Fruit fly (Drosophila melanogaster) whole organism, wandering third instar larva: ENCODE data around the gene CG5853.

Source experiments
- Abd-B ChIP-seq: fragments of >200 bp; optimal IDR thresholded peaks from 2 replicates; lab custom pipeline; 2017; ENCODE audit warnings: missing biosample characterization, missing genetic modification characterization
- CG32264 ChIP-seq: fragments of 200-800 bp; sonication (Bioruptor generic); optimal IDR thresholded peaks from 2 replicates; lab custom pipeline; 2016; ENCODE audit warnings: missing biosample characterization, missing genetic modification characterization
- CG9705 ChIP-seq: fragments of 200-800 bp; sonication (Bioruptor generic); optimal IDR thresholded peaks from 2 replicates; lab custom pipeline; 2018; ENCODE audit warnings: missing biosample characterization, mild to moderate bottlenecking, missing genetic modification characterization
- CrebA ChIP-seq: fragments of 200-800 bp; sonication (Bioruptor generic); optimal IDR thresholded peaks from 2 replicates; lab custom pipeline; 2016; ENCODE audit warnings: missing biosample characterization, mild to moderate bottlenecking, missing genetic modification characterization, borderline replicate concordance
- Dfd ChIP-seq: fragments of >200 bp; optimal IDR thresholded peaks from 2 replicates; lab custom pipeline; 2017; ENCODE audit warnings: missing biosample characterization, missing genetic modification characterization
- Dif ChIP-seq: fragments of 200-275, 200-300 bp; sonication (Bioruptor generic); optimal IDR thresholded peaks from 2 replicates; lab custom pipeline; 2018; ENCODE audit warnings: missing biosample characterization, missing genetic modification characterization; ENCODE audit not compliant: partially characterized antibody
- GATAd ChIP-seq: sonication (Bioruptor generic); optimal IDR thresholded peaks from 2 replicates; lab custom pipeline; 2016; ENCODE audit warnings: missing biosample characterization, missing genetic modification characterization
- HLH106 ChIP-seq: fragments of 200-800 bp; optimal IDR thresholded peaks from 3 replicates; lab custom pipeline; 2019; ENCODE audit warnings: missing biosample characterization, mild to moderate bottlenecking, missing genetic modification characterization, moderate library complexity
- Hnf4 ChIP-seq: fragments of 200-800 bp; sonication (Bioruptor generic); optimal IDR thresholded peaks from 2 replicates; lab custom pipeline; 2016; ENCODE audit warnings: missing biosample characterization, mild to moderate bottlenecking, missing genetic modification characterization
- Hr78 ChIP-seq: fragments of >200 bp; optimal IDR thresholded peaks from 2 replicates; lab custom pipeline; 2017; ENCODE audit warnings: missing biosample characterization, missing genetic modification characterization
- Hr83 ChIP-seq: fragments of 200-300 bp; sonication (Bioruptor generic); optimal IDR thresholded peaks from 2 replicates; lab custom pipeline; 2016; ENCODE audit warnings: missing biosample characterization, mild to moderate bottlenecking, missing genetic modification characterization, moderate library complexity; ENCODE audit not compliant: poor library complexity, severe bottlenecking
- Jra ChIP-seq: sonication (Bioruptor generic); optimal IDR thresholded peaks from 2 replicates; lab custom pipeline; 2016; ENCODE audit warnings: missing biosample characterization, missing genetic modification characterization
- Mio ChIP-seq: sonication (Bioruptor generic); optimal IDR thresholded peaks from 2 replicates; lab custom pipeline; 2016; ENCODE audit warnings: missing biosample characterization, missing genetic modification characterization
- Myc ChIP-seq: fragments of >200 bp; optimal IDR thresholded peaks from 2 replicates; lab custom pipeline; 2017
- N ChIP-seq: fragments of >200 bp; optimal IDR thresholded peaks from 2 replicates; lab custom pipeline; 2018; ENCODE audit warnings: missing biosample characterization, missing external identifiers, missing genetic modification characterization
- OdsH ChIP-seq: fragments of 200-800 bp; sonication (Bioruptor generic); optimal IDR thresholded peaks from 2 replicates; lab custom pipeline; 2016; ENCODE audit warnings: missing biosample characterization, mild to moderate bottlenecking, missing genetic modification characterization
- Rel ChIP-seq, 2 experiments: fragments of 200-800 bp; sonication (Bioruptor generic) in 1 of 2; optimal IDR thresholded peaks; 2 replicates in 1 of 2; 3 replicates in 1 of 2; lab custom pipeline; 2016 to 2019; ENCODE audit warnings: mild to moderate bottlenecking in 2 of 2, missing biosample characterization in 2 of 2, missing genetic modification characterization in 2 of 2, moderate library complexity in 1 of 2
- Sp1 ChIP-seq: fragments of 200-800 bp; sonication (Bioruptor generic); optimal IDR thresholded peaks from 3 replicates; lab custom pipeline; 2019; ENCODE audit warnings: missing biosample characterization, mild to moderate bottlenecking, missing genetic modification characterization, moderate library complexity
- Vsx2 ChIP-seq: fragments of 200-300, 225-300 bp; sonication (Bioruptor generic); optimal IDR thresholded peaks from 2 replicates; lab custom pipeline; 2018; ENCODE audit warnings: missing biosample characterization, missing genetic modification characterization; ENCODE audit not compliant: partially characterized antibody
- br ChIP-seq: fragments of 200-800 bp; sonication (Bioruptor generic); optimal IDR thresholded peaks from 2 replicates; lab custom pipeline; 2016; ENCODE audit warnings: missing biosample characterization, missing genetic modification characterization
- brk ChIP-seq: fragments of 200-800 bp; sonication (Bioruptor generic); optimal IDR thresholded peaks from 2 replicates; lab custom pipeline; 2016; ENCODE audit warnings: missing biosample characterization, mild to moderate bottlenecking, missing genetic modification characterization
- dl ChIP-seq, 2 experiments: fragments of 175-275, 200-275 bp in 1 of 2; fragments of 200-275 bp in 1 of 2; sonication (Bioruptor generic); optimal IDR thresholded peaks; lab custom pipeline; 2018; ENCODE audit warnings: mild to moderate bottlenecking in 2 of 2, missing biosample characterization in 2 of 2, missing genetic modification characterization in 2 of 2, moderate library complexity in 2 of 2; ENCODE audit not compliant: partially characterized antibody in 2 of 2, insufficient read depth in 1 of 2
- dmrt93B ChIP-seq: fragments of 200-800 bp; sonication (Bioruptor generic); optimal IDR thresholded peaks from 2 replicates; lab custom pipeline; 2018; ENCODE audit warnings: missing biosample characterization, mild to moderate bottlenecking, missing genetic modification characterization
- dsf ChIP-seq: sonication (Bioruptor generic); optimal IDR thresholded peaks from 2 replicates; lab custom pipeline; 2016; ENCODE audit warnings: missing biosample characterization, missing genetic modification characterization, borderline replicate concordance
- ey ChIP-seq: fragments of 200-800 bp; sonication (Bioruptor generic); optimal IDR thresholded peaks from 2 replicates; lab custom pipeline; 2016; ENCODE audit warnings: missing biosample characterization, missing genetic modification characterization
- foxo ChIP-seq, 2 experiments: fragments of 200-800 bp; sonication (Bioruptor generic); optimal IDR thresholded peaks; 2 replicates in 1 of 2; 3 replicates in 1 of 2; lab custom pipeline; 2016 to 2017; ENCODE audit warnings: missing biosample characterization in 2 of 2, missing genetic modification characterization in 2 of 2
- fru ChIP-seq: fragments of 200-800 bp; sonication (Bioruptor generic); optimal IDR thresholded peaks from 3 replicates; lab custom pipeline; 2016; ENCODE audit warnings: missing biosample characterization, mild to moderate bottlenecking, missing genetic modification characterization
- h ChIP-seq: fragments of 200-800 bp; sonication (Bioruptor generic); optimal IDR thresholded peaks from 3 replicates; lab custom pipeline; 2016; ENCODE audit warnings: missing biosample characterization, mild to moderate bottlenecking, missing genetic modification characterization
- jim ChIP-seq: fragments of 175-275, 200-325 bp; sonication (Bioruptor generic); optimal IDR thresholded peaks from 2 replicates; lab custom pipeline; 2016; ENCODE audit warnings: missing biosample characterization, mild to moderate bottlenecking, missing genetic modification characterization
- lola ChIP-seq: fragments of >200 bp; optimal IDR thresholded peaks from 2 replicates; lab custom pipeline; 2017; ENCODE audit warnings: missing biosample characterization, missing genetic modification characterization
- pan ChIP-seq: fragments of >200 bp; optimal IDR thresholded peaks from 2 replicates; lab custom pipeline; 2017
- psq ChIP-seq: fragments of 200-800 bp; sonication (Bioruptor generic); optimal IDR thresholded peaks from 3 replicates; lab custom pipeline; 2017; ENCODE audit warnings: missing biosample characterization, mild to moderate bottlenecking, missing genetic modification characterization, moderate library complexity
- rgr ChIP-seq: fragments of 200-800 bp; sonication (Bioruptor generic); optimal IDR thresholded peaks from 3 replicates; lab custom pipeline; 2016; ENCODE audit warnings: missing biosample characterization, mild to moderate bottlenecking, missing genetic modification characterization
- sage ChIP-seq: fragments of 200-800 bp; sonication (Bioruptor generic); optimal IDR thresholded peaks from 2 replicates; lab custom pipeline; 2016; ENCODE audit warnings: missing biosample characterization, mild to moderate bottlenecking, missing genetic modification characterization
- sv ChIP-seq: fragments of 200-800 bp; sonication (Bioruptor generic); optimal IDR thresholded peaks from 3 replicates; lab custom pipeline; 2016; ENCODE audit warnings: missing biosample characterization, missing genetic modification characterization
- tai ChIP-seq: sonication (Bioruptor generic); optimal IDR thresholded peaks from 2 replicates; lab custom pipeline; 2016; ENCODE audit warnings: missing biosample characterization, missing genetic modification characterization
- usp ChIP-seq: fragments of >200 bp; optimal IDR thresholded peaks from 2 replicates; lab custom pipeline; 2017; ENCODE audit warnings: missing biosample characterization, missing genetic modification characterization
- woc ChIP-seq: sonication (Bioruptor generic); optimal IDR thresholded peaks from 2 replicates; lab custom pipeline; 2016; ENCODE audit warnings: missing biosample characterization, mild to moderate bottlenecking, missing genetic modification characterization

The CG5853 gene

dm6 chr2L:9994382-9994781 lies 46.9 kb upstream of the CG5853 start:
- peak; percentile 93 for TF ChIP-seq Dfd (GFP tag; lab: Kevin White, UChicago)
- TF ChIP-seq Sp1 (GFP tag; lab: Kevin White, UChicago) = no peak
- no peak for TF ChIP-seq Hr78 (GFP tag; lab: Kevin White, UChicago)

DNA sequence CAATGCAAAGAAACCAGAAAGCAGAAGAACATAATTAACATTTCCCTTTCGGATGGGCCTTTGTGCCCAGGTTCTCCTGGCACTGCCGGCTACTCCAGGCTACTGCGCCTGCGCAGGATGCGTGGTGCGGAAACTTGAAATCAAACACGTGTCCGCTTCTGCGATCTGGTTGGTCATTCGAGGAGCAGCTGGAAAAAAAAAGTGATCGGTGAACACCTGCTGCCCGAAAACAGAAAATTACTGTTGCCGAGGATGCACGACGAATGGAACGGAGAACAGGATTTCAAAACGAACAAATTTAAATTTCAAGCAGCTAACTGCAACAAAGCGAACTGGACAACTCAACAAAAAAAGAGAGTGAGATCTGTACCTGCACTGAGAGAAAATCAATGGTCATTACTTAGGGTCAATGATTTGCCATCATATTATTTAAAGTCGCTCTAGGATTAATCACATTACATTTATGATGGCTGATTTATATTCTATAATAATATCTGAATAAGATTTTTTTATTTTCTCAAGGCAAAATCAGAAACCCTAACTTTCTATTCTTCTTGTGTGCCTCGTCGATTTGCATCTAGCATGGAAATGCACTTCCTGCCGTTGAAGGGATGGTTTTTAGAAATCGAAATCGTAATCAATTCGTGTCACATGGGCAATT lies 42.5 kb upstream of the CG5853 start:
- no peak for TF ChIP-seq Myc (lab: Kevin White, UChicago)
- TF ChIP-seq dmrt93B (GFP tag; lab: Kevin White, UChicago) = no peak
- TF ChIP-seq rgr (GFP tag; lab: Kevin White, UChicago) = peak; percentile 46
- no peak for TF ChIP-seq lola (GFP tag; lab: Kevin White, UChicago)
- TF ChIP-seq psq (GFP tag; lab: Kevin White, UChicago) = peak; percentile 30
- TF ChIP-seq CG32264 (GFP tag; lab: Kevin White, UChicago) = no peak
- TF ChIP-seq br (GFP tag; lab: Kevin White, UChicago) = peak; percentile 13
- TF ChIP-seq jim (GFP tag; lab: Kevin White, UChicago) = no peak
- TF ChIP-seq Sp1 (GFP tag; lab: Kevin White, UChicago) = peak; percentile 47
- TF ChIP-seq HLH106 = peak; percentile 29
- no peak for TF ChIP-seq GATAd (GFP tag; lab: Kevin White, UChicago)
- TF ChIP-seq Hr83 (GFP tag; lab: Kevin White, UChicago) = no peak
- TF ChIP-seq fru = peak; percentile 53
- TF ChIP-seq tai = no peak
- TF ChIP-seq usp (GFP tag; lab: Kevin White, UChicago) = no peak
- no peak for TF ChIP-seq pan (lab: Kevin White, UChicago)
- TF ChIP-seq Mio (GFP tag; lab: Kevin White, UChicago) = no peak
- TF ChIP-seq CrebA (GFP tag; lab: Kevin White, UChicago) = no peak
- peak; percentile 38 for TF ChIP-seq Hnf4 (GFP tag; lab: Kevin White, UChicago)
- no peak for TF ChIP-seq Vsx2 (GFP tag; lab: Kevin White, UChicago)
- no peak for TF ChIP-seq N (GFP tag; lab: Kevin White, UChicago)
- no peak for TF ChIP-seq sv (GFP tag; lab: Kevin White, UChicago)
- TF ChIP-seq woc = peak; percentile 12
- no peak for TF ChIP-seq dsf (GFP tag; lab: Kevin White, UChicago)
- TF ChIP-seq Jra = no peak
- TF ChIP-seq Rel (GFP tag; optimal IDR thresholded peaks at IDR 0.05; lab: Kevin White, UChicago) = no peak
- no peak for TF ChIP-seq Rel (tag; optimal IDR thresholded peaks at IDR 0.05; lab: Kevin White, UChicago)
- TF ChIP-seq ey (GFP tag; lab: Kevin White, UChicago) = peak; percentile 18
- peak in 1 of 2 experiments; percentile 64 for TF ChIP-seq foxo (GFP tag; optimal IDR thresholded peaks at IDR 0.05; lab: Kevin White, UChicago)
- TF ChIP-seq sage (GFP tag; lab: Kevin White, UChicago) = no peak
- no peak for TF ChIP-seq Dfd (GFP tag; lab: Kevin White, UChicago)
- TF ChIP-seq Dif = no peak
- TF ChIP-seq Hr78 (GFP tag; lab: Kevin White, UChicago) = no peak
- TF ChIP-seq Abd-B (GFP tag; lab: Kevin White, UChicago) = no peak
- TF ChIP-seq CG9705 = no peak
- TF ChIP-seq brk (GFP tag; lab: Kevin White, UChicago) = no peak
- TF ChIP-seq h (GFP tag; lab: Kevin White, UChicago) = peak; percentile 63
- TF ChIP-seq dl (GFP tag; optimal IDR thresholded peaks at IDR 0.05; lab: Kevin White, UChicago; ENCODE audit: insufficient read depth in 1 of 2, partially characterized antibody in 2 of 2) = no peak
- peak; percentile 47 for TF ChIP-seq OdsH (GFP tag; lab: Kevin White, UChicago)
